Fruit fly (Drosophila melanogaster): Measurements from ENCODE around the gene Ost48.

The Ost48 gene

DNA sequence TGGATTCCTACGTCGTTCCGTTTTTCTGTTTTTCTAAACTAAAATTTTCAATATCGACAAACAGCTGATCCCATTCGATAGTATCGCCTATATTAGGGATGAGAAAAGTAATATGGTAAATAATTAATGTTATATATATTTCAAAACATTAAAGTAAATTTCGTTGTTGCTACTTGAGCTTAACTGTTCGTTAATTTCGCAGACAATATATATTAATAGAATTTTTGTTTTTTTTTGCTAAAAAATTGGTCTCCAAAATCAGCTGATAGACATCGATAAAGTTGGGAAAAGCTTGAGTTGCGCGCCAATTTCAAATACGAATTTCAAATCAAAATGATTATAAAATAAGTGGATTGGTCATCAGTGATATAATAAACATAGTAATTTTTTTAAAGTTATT, 38.0 kb upstream of the Ost48 start, which contains the start of gene CG12118 (continued):
- no peak for TF ChIP-seq CG10565 (GFP tag; optimal IDR thresholded peaks at IDR 0.05)
- no peak for TF ChIP-seq ac (GFP tag; optimal IDR thresholded peaks at IDR 0.05)
- peak; percentile 14 for TF ChIP-seq CG16863 (GFP tag; optimal IDR thresholded peaks at IDR 0.05)
- TF ChIP-seq CG9797 (GFP tag; optimal IDR thresholded peaks at IDR 0.05) = peak; percentile 2
- peak; percentile 71 for TF ChIP-seq H15 (GFP tag; IDR thresholded peaks at IDR 0.05)
- TF ChIP-seq CG6689 (GFP tag; IDR thresholded peaks at IDR 0.05) = peak; percentile 80
- TF ChIP-seq Sry-β (GFP tag; optimal IDR thresholded peaks at IDR 0.05) = no peak
- TF ChIP-seq CG16815 (GFP tag; optimal IDR thresholded peaks at IDR 0.05) = peak; percentile 55
- TF ChIP-seq gce (GFP tag; IDR thresholded peaks at IDR 0.05) = no peak
- peak; percentile 73 for TF ChIP-seq dmrt99B (tag; optimal IDR thresholded peaks at IDR 0.05)
- peak; percentile 77 for TF ChIP-seq CG4424 (GFP tag; optimal IDR thresholded peaks at IDR 0.05)
- TF ChIP-seq pan (optimal IDR thresholded peaks at IDR 0.05) = no peak
- TF ChIP-seq pan (GFP tag; optimal IDR thresholded peaks at IDR 0.05 in 1 of 2, IDR thresholded peaks at IDR 0.05 in 1 of 2) = peak in 1 of 2 experiments; percentile 84
- peak; percentile 39 for TF ChIP-seq CG2202 (tag; optimal IDR thresholded peaks at IDR 0.05)
- no peak for TF ChIP-seq CG6765 (GFP tag; optimal IDR thresholded peaks at IDR 0.05)
- peak; percentile 78 for TF ChIP-seq CG8290 (GFP tag; optimal IDR thresholded peaks at IDR 0.05)
- peak; percentile 42 to 43 for TF ChIP-seq CG8290 (tag; optimal IDR thresholded peaks at IDR 0.05)
- TF ChIP-seq Camta (GFP tag; optimal IDR thresholded peaks at IDR 0.05) = peak; percentile 14
- TF ChIP-seq Antp (GFP tag; optimal IDR thresholded peaks at IDR 0.05) = no peak
- TF ChIP-seq NFAT (GFP tag; IDR thresholded peaks at IDR 0.05) = peak; percentile 78
- peak; percentile 62 for TF ChIP-seq B-H1 (GFP tag; IDR thresholded peaks at IDR 0.05)
- TF ChIP-seq CG5180 (GFP tag; optimal IDR thresholded peaks at IDR 0.05) = no peak
- TF ChIP-seq Drgx (GFP tag; IDR thresholded peaks at IDR 0.05) = peak; percentile 62
- peak in 1 of 3 experiments; percentile 75 for TF ChIP-seq lola (GFP tag; optimal IDR thresholded peaks at IDR 0.05)
- TF ChIP-seq pfk (GFP tag; optimal IDR thresholded peaks at IDR 0.05) = no peak
- TF ChIP-seq row (GFP tag; IDR thresholded peaks at IDR 0.05) = peak; percentile 91
- TF ChIP-seq fd64A (GFP tag; optimal IDR thresholded peaks at IDR 0.05) = no peak
- TF ChIP-seq HmgD (GFP tag; optimal IDR thresholded peaks at IDR 0.05) = no peak
- peak; percentile 89 for TF ChIP-seq nerfin-2 (GFP tag; IDR thresholded peaks at IDR 0.05; ENCODE audit: partially characterized antibody)
- TF ChIP-seq gsb (GFP tag; IDR thresholded peaks at IDR 0.05) = peak; percentile 33; the same call in 1 of the 2 replicates
- peak; percentile 86 for TF ChIP-seq CG17328 (GFP tag; IDR thresholded peaks at IDR 0.05)
- peak; percentile 15 for TF ChIP-seq HLH54F (GFP tag; optimal IDR thresholded peaks at IDR 0.05)
- peak; percentile 70 for TF ChIP-seq Fer1 (GFP tag; optimal IDR thresholded peaks at IDR 0.05)
- no peak for TF ChIP-seq Taf1 (GFP tag; IDR thresholded peaks at IDR 0.05)
- peak; percentile 32; the same call in 1 of the 2 replicates for TF ChIP-seq Poxn (GFP tag; IDR thresholded peaks at IDR 0.05)
- TF ChIP-seq CG10462 (GFP tag; optimal IDR thresholded peaks at IDR 0.05) = peak; percentile 72
- peak; percentile 84 for TF ChIP-seq CG2129 (GFP tag; IDR thresholded peaks at IDR 0.05; ENCODE audit: partially characterized antibody)
- no peak for TF ChIP-seq CG8089 (GFP tag; optimal IDR thresholded peaks at IDR 0.05)
- TF ChIP-seq peb (GFP tag; IDR thresholded peaks at IDR 0.05) = peak; percentile 38; the same call in 1 of the 2 replicates
- TF ChIP-seq CG8944 (GFP tag; optimal IDR thresholded peaks at IDR 0.05) = peak; percentile 29
- peak; percentile 22 for TF ChIP-seq CG7928 (GFP tag; optimal IDR thresholded peaks at IDR 0.05)
- peak; percentile 71 for TF ChIP-seq ttk (GFP tag; IDR thresholded peaks at IDR 0.05)
- TF ChIP-seq cg (GFP tag; optimal IDR thresholded peaks at IDR 0.05) = no peak
- no peak for TF ChIP-seq CG3163 (GFP tag; optimal IDR thresholded peaks at IDR 0.05)
- no peak for TF ChIP-seq CG1792 (GFP tag; optimal IDR thresholded peaks at IDR 0.05)
- TF ChIP-seq sens (GFP tag) = peak; percentile 88
- peak; percentile 76 for TF ChIP-seq CG18262 (tag; optimal IDR thresholded peaks at IDR 0.05)
- peak; percentile 84 for TF ChIP-seq Hr3 (GFP tag; optimal IDR thresholded peaks at IDR 0.05)
- TF ChIP-seq CG4707 (GFP tag; optimal IDR thresholded peaks at IDR 0.05) = no peak
- no peak for TF ChIP-seq CG6654 (GFP tag; optimal IDR thresholded peaks at IDR 0.05)
- peak; percentile 3 for TF ChIP-seq CG7271 (tag; optimal IDR thresholded peaks at IDR 0.05)
